Worm (Caenorhabditis elegans) whole organism, midembryonic: Measurements from ENCODE around the gene F10D7.4.
A peak's percentile ranks its signal among the peaks of the same experiment; 100 is the strongest.

Experiments used
- T22C8.4 ChIP-seq: fragments of 200-800 bp; sonication (Bioruptor generic); IDR thresholded peaks from 2 replicates; pipeline ENCODE4 v1.3.6; 2022; ENCODE audit warnings: missing genetic modification characterization, missing compliant biosample characterization
- cog-1 ChIP-seq: sonication (generic microtip); optimal IDR thresholded peaks from 2 replicates; lab custom pipeline; 2016; ENCODE audit warnings: missing genetic modification characterization, missing compliant biosample characterization
- flt-1 ChIP-seq: fragments of 200-800 bp; sonication (Bioruptor generic); IDR thresholded peaks from 2 replicates; pipeline ENCODE4 v1.3.6; 2022; ENCODE audit warnings: missing genetic modification characterization, missing compliant biosample characterization
- klf-2 ChIP-seq: fragments of 200-800 bp; sonication (Bioruptor generic); conservative IDR thresholded peaks from 2 replicates; pipeline ENCODE4 v1.3.6; 2022; ENCODE audit warnings: missing genetic modification reagents, missing genetic modification characterization, missing compliant biosample characterization
- med-1 ChIP-seq: sonication (generic microtip); optimal IDR thresholded peaks from 2 replicates; lab custom pipeline; 2017; ENCODE audit warnings: missing genetic modification characterization, mild to moderate bottlenecking, missing compliant biosample characterization, antibody characterized with exemption, missing genetic modification reagents; ENCODE audit not compliant: insufficient read depth
- ref-1 ChIP-seq: fragments of 200-800 bp; sonication (Bioruptor generic); conservative IDR thresholded peaks from 2 replicates; pipeline ENCODE4 v1.3.6; 2022; ENCODE audit warnings: missing genetic modification reagents, missing genetic modification characterization, missing compliant biosample characterization
- tab-1 ChIP-seq: fragments of 200-800 bp; sonication (Bioruptor generic); IDR thresholded peaks from 2 replicates; pipeline ENCODE4 v1.3.6; 2022; ENCODE audit warnings: missing genetic modification characterization, missing compliant biosample characterization
- ztf-23 ChIP-seq: fragments of 200-800 bp; sonication (Bioruptor generic); IDR thresholded peaks from 2 replicates; pipeline ENCODE4 v1.3.6; 2022; ENCODE audit warnings: missing genetic modification reagents, missing genetic modification characterization, missing compliant biosample characterization
- ztf-29 ChIP-seq: fragments of 200-800 bp; sonication (Bioruptor generic); IDR thresholded peaks from 2 replicates; pipeline ENCODE4 v1.3.6; 2022; ENCODE audit warnings: missing genetic modification reagents, missing genetic modification characterization, missing compliant biosample characterization

F10D7.4 gene

ce11 chrX:17381975-17382374 lies at the start of gene F10D7.4:
Gene F10D7.4 (minus strand): TSS chrX:17382075.
- TF ChIP-seq flt-1 (GFP tag; lab: Robert Waterston, UW) (no peak), ztf-29 (no peak), klf-2 (GFP tag; lab: Robert Waterston, UW) (no peak), tab-1 (GFP tag; lab: Robert Waterston, UW) (no peak), ref-1 (no peak), ztf-23 (GFP tag; lab: Robert Waterston, UW) (no peak), cog-1 (tag; lab: Kevin White, UChicago) (no peak), T22C8.4 (GFP tag; lab: Robert Waterston, UW) (no peak), med-1 (GFP tag; lab: Kevin White, UChicago) (no peak)

DNA sequence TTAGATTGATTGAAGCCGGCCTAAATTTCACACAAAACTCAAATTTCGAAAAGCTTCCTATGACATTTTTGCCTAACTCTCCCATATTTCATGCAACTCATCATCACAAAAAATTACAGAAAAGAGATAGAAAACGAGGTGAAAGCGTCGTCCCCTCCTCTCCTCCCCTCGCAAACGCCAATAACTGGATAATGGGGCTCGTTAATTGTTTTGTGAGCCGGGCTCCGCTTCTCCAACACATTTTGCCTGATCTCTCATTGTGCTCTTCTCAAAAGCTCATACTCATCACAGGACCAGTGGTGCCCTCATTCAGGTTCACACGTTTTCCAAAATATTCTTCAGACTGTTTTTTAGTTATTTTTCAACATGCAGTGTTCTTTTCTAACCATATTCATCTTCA lies 46.9 kb upstream of the F10D7.4 start, which contains the start of gene pbo-6:
Gene pbo-6, plus strand, starts transcription at position 240 of the 400 bp plus-strand sequence.
- no peak for TF ChIP-seq ztf-23 (GFP tag; lab: Robert Waterston, UW)
- TF ChIP-seq tab-1 (GFP tag; lab: Robert Waterston, UW): no peak
- TF ChIP-seq klf-2 (GFP tag; lab: Robert Waterston, UW): no peak
- TF ChIP-seq flt-1 (GFP tag; lab: Robert Waterston, UW): no peak
- TF ChIP-seq cog-1 (tag; lab: Kevin White, UChicago): no peak
- TF ChIP-seq ref-1: no peak
- no peak for TF ChIP-seq med-1 (GFP tag; lab: Kevin White, UChicago)
- TF ChIP-seq T22C8.4 (GFP tag; lab: Robert Waterston, UW): no peak
- TF ChIP-seq ztf-29: no peak

- TF ChIP-seq tab-1 (GFP tag; lab: Robert Waterston, UW) (no peak), cog-1 (tag; lab: Kevin White, UChicago) (no peak), med-1 (GFP tag; lab: Kevin White, UChicago) (no peak), ref-1 (no peak), klf-2 (GFP tag; lab: Robert Waterston, UW) (no peak), ztf-29 (no peak), ztf-23 (GFP tag; lab: Robert Waterston, UW) (no peak), flt-1 (GFP tag; lab: Robert Waterston, UW) (no peak), T22C8.4 (GFP tag; lab: Robert Waterston, UW) (no peak)
Observed at ce11 chrX:17427778-17428177, 45.9 kb upstream of the F10D7.4 start.

DNA sequence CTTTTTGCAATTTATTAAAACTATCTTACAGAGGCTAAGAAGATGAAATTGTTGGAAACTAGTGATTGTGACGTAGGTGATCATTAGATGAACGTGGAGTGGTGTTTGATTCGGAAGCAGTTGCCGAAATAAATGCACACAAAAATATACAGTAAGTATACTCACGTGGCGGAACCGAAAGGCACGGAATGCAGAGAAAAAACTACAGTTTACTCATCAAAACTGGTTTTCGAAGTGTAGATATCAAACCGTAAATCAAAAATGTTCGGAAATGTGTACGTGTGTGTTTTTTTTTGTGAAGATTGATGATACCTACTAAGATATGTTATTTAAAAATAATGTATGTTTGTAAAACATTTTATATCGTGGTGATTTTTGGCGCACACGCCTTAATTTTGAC lies 44.8 kb upstream of the F10D7.4 start:
- TF ChIP-seq ztf-29 (no peak), ztf-23 (GFP tag; lab: Robert Waterston, UW) (no peak), klf-2 (GFP tag; lab: Robert Waterston, UW) (no peak), cog-1 (tag; lab: Kevin White, UChicago) (no peak), flt-1 (GFP tag; lab: Robert Waterston, UW) (no peak), tab-1 (GFP tag; lab: Robert Waterston, UW) (no peak), T22C8.4 (GFP tag; lab: Robert Waterston, UW) (no peak), med-1 (GFP tag; lab: Kevin White, UChicago) (no peak), ref-1 (no peak)

DNA sequence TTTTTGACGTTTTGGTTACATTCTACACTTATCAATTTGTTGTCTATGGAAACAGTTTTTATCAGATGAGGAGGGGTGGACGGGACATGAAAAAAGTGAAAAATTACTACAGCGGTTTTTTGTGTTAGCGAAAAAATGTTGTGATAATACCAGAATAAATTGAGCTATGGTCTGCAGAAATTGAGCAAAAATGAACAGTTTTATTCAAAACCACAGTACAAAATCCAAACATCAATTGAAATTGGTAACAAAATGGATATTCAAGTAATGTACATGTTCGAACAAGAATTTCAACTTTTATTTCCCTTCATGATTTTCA lies 42.7 kb upstream of the F10D7.4 start:
- TF ChIP-seq flt-1 (GFP tag; lab: Robert Waterston, UW) (no peak), klf-2 (GFP tag; lab: Robert Waterston, UW) (no peak), cog-1 (tag; lab: Kevin White, UChicago) (no peak), ztf-29 (no peak), med-1 (GFP tag; lab: Kevin White, UChicago) (no peak), tab-1 (GFP tag; lab: Robert Waterston, UW) (no peak), ztf-23 (GFP tag; lab: Robert Waterston, UW) (no peak), ref-1 (no peak), T22C8.4 (GFP tag; lab: Robert Waterston, UW) (no peak)

DNA sequence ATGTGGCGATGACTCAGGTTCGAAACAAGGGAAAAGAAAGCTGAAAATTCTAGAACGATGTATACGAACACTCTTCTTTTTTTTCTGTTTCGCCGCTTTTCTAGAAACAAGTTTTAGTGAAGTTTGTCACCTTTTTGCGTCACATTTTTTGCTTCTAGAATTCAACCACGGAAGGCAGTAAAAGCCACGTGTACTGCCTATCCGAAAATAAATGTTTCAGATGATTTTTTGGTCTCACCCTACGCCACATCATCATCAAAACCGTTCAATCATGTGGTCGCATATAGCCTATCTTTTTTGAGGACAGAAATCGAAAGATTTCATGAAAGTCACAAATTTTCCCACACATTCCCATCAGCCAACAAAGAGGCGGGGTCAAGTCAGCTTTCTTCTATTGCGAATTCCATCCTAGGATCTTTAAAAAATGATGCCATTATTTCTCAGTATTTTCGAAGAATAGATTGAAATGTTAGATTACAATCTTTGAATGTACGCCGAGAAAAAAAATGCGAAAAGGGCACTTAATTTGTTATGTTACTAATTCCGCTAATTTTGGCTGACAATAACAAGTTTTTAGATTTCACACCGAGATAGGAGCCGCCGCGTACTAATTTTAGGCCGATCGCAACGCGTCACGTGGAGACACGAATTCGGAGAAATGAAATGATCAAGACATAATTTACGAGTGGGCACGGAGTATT lies 42.2 kb upstream of the F10D7.4 start:
- no peak for TF ChIP-seq T22C8.4 (GFP tag; lab: Robert Waterston, UW)

DNA sequence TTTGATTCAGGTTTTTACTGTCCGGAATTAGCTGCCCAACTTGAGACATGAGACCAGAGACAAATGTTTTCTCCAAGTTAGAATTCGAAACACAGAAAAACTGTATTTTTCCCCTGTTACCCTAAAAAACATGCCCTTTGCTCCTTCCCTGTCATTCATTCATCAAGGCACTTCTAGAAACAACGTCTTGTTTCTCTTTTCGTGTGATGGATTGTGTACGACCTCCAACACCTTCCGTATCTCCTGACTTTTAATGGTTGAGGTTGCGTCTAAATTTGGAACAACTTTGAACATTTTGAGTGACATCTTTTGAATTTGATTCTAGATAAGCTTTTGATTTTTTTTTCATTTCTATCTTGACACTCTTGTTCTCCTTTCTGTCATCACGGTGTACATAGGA lies 40.7 kb upstream of the F10D7.4 start:
- TF ChIP-seq tab-1 (GFP tag; lab: Robert Waterston, UW): no peak
- TF ChIP-seq ztf-23 (GFP tag; lab: Robert Waterston, UW): no peak
- TF ChIP-seq flt-1 (GFP tag; lab: Robert Waterston, UW): no peak
- no peak for TF ChIP-seq ref-1
- no peak for TF ChIP-seq ztf-29
- TF ChIP-seq med-1 (GFP tag; lab: Kevin White, UChicago): no peak
- no peak for TF ChIP-seq klf-2 (GFP tag; lab: Robert Waterston, UW)

DNA sequence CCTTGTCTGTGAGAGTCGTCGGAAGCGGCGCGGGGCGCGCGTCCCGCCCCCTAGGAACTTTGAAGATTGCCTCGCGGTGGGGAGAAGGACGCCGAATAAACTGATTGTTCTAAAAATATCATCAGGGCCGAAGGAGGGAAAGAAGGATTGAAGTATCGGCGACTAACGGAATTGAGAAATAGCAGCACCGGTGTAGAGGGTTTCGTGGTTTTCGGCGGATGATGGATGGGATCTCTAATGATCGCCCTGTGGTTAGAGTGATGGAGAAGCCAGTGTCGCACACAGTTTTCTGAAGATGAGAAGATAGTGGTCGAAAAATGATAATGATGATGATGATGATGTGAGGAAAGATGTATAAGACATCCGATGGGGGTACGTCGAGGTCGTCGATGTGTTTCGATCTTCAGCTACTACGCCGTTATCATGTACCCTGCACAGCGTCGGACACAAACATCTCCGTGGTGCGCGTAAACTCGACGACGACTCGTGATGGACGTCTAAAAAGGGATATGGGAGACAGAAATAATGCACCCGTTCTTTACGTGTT lies 39.7 kb upstream of the F10D7.4 start, which contains the start of gene osm-11:
Gene osm-11, minus strand, starts transcription at position 51 of the 547 bp plus-strand sequence.
- 0 out of 2 replicates have a peak, but pooled peaks have one; percentile 26 for TF ChIP-seq tab-1 (GFP tag; lab: Robert Waterston, UW)
- no peak for TF ChIP-seq ref-1

ce11 chrX:17420585-17421459 lies 38.9 kb upstream of the F10D7.4 start:
- no peak for TF ChIP-seq ztf-23 (GFP tag; lab: Robert Waterston, UW)
- no peak for TF ChIP-seq cog-1 (tag; lab: Kevin White, UChicago)
- TF ChIP-seq T22C8.4 (GFP tag; lab: Robert Waterston, UW): no peak
- TF ChIP-seq tab-1 (GFP tag; lab: Robert Waterston, UW): no peak
- no peak for TF ChIP-seq ref-1
- TF ChIP-seq med-1 (GFP tag; lab: Kevin White, UChicago): no peak
- TF ChIP-seq flt-1 (GFP tag; lab: Robert Waterston, UW): no peak
- TF ChIP-seq ztf-29: no peak
